Fruit fly (Drosophila melanogaster): Measurements from ENCODE around the gene NELF-B.

Gene NELF-B

dm6 chrX:7717832-7718231 lies 10.3 kb downstream of the NELF-B start, which contains the start of gene CG15478:
Gene CG15478 (minus strand): TSS chrX:7717932.
- TF ChIP-seq usp (GFP tag; optimal IDR thresholded peaks at IDR 0.05) (no peak), CG8478 (optimal IDR thresholded peaks at IDR 0.05) (no peak), pan (optimal IDR thresholded peaks at IDR 0.05) (no peak), Dll (optimal IDR thresholded peaks at IDR 0.05) (no peak), EcR (GFP tag; optimal IDR thresholded peaks at IDR 0.05) (no peak), psq (optimal IDR thresholded peaks at IDR 0.05) (no peak)

dm6 chrX:7715433-7715832 lies 12.7 kb downstream of the NELF-B start:
- TF ChIP-seq EcR (GFP tag; optimal IDR thresholded peaks at IDR 0.05): no peak
- TF ChIP-seq psq (optimal IDR thresholded peaks at IDR 0.05): no peak
- TF ChIP-seq Dll (optimal IDR thresholded peaks at IDR 0.05): no peak
- TF ChIP-seq pan (optimal IDR thresholded peaks at IDR 0.05): no peak
- TF ChIP-seq usp (GFP tag; optimal IDR thresholded peaks at IDR 0.05): no peak
- TF ChIP-seq CG8478 (optimal IDR thresholded peaks at IDR 0.05): no peak

- TF ChIP-seq usp (GFP tag; optimal IDR thresholded peaks at IDR 0.05) (no peak), pan (optimal IDR thresholded peaks at IDR 0.05) (no peak), CG8478 (optimal IDR thresholded peaks at IDR 0.05) (no peak), Dll (optimal IDR thresholded peaks at IDR 0.05) (no peak), EcR (GFP tag; optimal IDR thresholded peaks at IDR 0.05) (no peak), psq (optimal IDR thresholded peaks at IDR 0.05) (no peak)
These were observed 17.6 kb downstream of the NELF-B start for dm6 chrX:7710439-7711154.

- no peak for TF ChIP-seq pan (optimal IDR thresholded peaks at IDR 0.05)
- no peak for TF ChIP-seq EcR (GFP tag; optimal IDR thresholded peaks at IDR 0.05)
- no peak for TF ChIP-seq psq (optimal IDR thresholded peaks at IDR 0.05)
- TF ChIP-seq CG8478 (optimal IDR thresholded peaks at IDR 0.05): no peak
- no peak for TF ChIP-seq Dll (optimal IDR thresholded peaks at IDR 0.05)
- no peak for TF ChIP-seq usp (GFP tag; optimal IDR thresholded peaks at IDR 0.05)
These were observed 18.3 kb downstream of the NELF-B start for dm6 chrX:7709708-7710438.

dm6 chrX:7708942-7709707 lies 19.0 kb downstream of the NELF-B start, which contains the start of gene CHES-1-like:
Gene CHES-1-like (minus strand): TSS chrX:7709385.
- TF ChIP-seq Dll (optimal IDR thresholded peaks at IDR 0.05) (peak; percentile 58), usp (GFP tag; optimal IDR thresholded peaks at IDR 0.05) (no peak)

DNA sequence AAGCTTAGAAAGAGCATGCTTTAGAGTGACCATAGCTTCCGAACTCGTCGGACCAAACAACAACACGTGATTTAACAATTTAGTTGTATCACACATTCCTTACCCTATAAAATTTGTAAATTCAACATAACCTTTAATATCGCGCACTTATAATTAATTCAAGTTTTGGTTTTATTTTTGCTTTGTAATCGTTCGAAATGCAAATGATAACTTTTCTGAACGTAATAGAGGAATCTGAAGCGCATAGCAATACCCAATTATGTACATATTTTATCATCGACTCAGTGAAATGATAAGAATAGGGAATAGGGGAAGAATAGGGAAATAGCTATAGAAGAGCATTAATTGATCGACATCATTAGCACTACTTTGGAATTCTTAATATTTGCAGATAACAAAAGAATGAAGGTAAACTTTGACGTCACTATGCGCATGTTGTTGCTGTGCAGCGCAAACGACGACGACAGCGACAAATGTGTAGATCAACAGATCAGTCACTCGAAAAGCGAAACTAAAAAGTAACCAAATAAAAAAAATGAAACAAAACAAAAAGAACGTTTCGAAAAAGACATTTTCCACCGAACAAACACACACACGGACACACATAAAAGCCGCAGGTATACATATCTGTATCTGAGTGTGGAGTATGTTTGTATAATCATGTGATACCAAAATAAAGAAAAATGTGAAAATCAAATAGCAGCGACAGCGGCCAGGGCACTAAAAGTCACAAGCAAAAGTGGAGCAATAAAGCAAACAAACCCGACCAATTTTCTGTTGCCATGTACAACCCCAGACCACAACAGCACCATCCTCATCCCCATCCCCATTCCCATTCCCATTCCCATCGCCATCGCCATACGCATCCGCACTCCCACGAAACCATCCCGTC lies 20.6 kb downstream of the NELF-B start:
- no peak for TF ChIP-seq Dll (optimal IDR thresholded peaks at IDR 0.05)
- peak; percentile 58 for TF ChIP-seq pan (optimal IDR thresholded peaks at IDR 0.05)

DNA sequence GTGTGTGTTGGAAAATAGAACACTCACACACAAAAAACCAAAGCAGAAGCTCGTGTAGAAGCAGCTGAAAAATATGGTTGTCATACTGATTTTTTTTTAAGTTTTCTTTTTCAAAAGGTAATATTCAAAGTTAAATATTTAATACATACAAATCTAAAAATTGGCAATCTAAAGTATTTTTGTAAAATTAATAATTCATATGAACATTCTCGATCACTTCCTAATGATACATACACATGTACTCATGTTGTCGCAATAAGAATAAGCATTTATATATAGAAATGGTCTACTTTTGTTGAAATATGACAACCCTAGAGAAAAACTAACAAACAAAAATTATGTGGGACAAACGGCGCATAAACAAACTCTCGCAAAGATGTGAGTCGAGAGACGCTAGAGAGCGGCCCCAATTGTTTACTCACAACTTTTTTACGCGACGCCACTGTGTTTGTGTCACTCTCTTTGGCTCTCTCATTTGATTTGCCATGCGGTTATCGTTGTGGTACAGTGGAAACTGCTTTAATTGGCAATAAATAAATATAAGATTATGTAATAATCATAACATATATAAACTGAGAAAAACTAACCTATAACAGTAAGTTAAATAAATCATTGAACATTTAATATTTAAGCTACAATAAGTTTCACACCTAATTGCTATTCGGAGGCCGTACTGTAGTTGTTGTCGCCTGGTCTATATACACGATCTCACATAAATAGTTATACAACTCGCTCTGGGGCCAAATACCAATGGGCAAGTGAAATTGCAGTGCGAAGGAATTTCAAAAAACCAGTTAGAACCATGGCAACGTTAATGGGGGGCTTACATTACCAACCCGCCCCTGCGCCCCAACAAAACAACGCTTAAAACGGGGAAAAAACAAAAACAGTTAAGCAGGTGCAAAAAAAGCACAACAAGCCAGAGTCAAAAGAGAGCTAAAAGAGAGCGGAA lies 21.5 kb downstream of the NELF-B start:
- TF ChIP-seq EcR (GFP tag; optimal IDR thresholded peaks at IDR 0.05): no peak
- TF ChIP-seq pan (optimal IDR thresholded peaks at IDR 0.05): no peak
- TF ChIP-seq Dll (optimal IDR thresholded peaks at IDR 0.05): no peak
- TF ChIP-seq psq (optimal IDR thresholded peaks at IDR 0.05): no peak
- no peak for TF ChIP-seq usp (GFP tag; optimal IDR thresholded peaks at IDR 0.05)
- no peak for TF ChIP-seq CG8478 (optimal IDR thresholded peaks at IDR 0.05)

dm6 chrX:7705175-7706097 lies 22.7 kb downstream of the NELF-B start:
- TF ChIP-seq Dll (optimal IDR thresholded peaks at IDR 0.05): peak; percentile 69
- peak in 1 of 2 experiments; percentile 12 for TF ChIP-seq EcR (GFP tag; optimal IDR thresholded peaks at IDR 0.05)
- no peak for TF ChIP-seq usp (GFP tag; optimal IDR thresholded peaks at IDR 0.05)

dm6 chrX:7704262-7705174 lies 23.6 kb downstream of the NELF-B start:
- TF ChIP-seq CG8478 (optimal IDR thresholded peaks at IDR 0.05) (no peak), usp (GFP tag; optimal IDR thresholded peaks at IDR 0.05) (no peak), pan (optimal IDR thresholded peaks at IDR 0.05) (no peak), EcR (GFP tag; optimal IDR thresholded peaks at IDR 0.05) (no peak), psq (optimal IDR thresholded peaks at IDR 0.05) (no peak), Dll (optimal IDR thresholded peaks at IDR 0.05) (no peak)

Data from whole organism.